Worm (Caenorhabditis elegans) whole organism, young adult: ENCODE data around the gene ints-5.

Experiments used
- F33H1.4 ChIP-seq: fragments of 200-800 bp; sonication (Bioruptor generic); IDR thresholded peaks from 2 replicates; pipeline ENCODE4 v1.3.6; 2022; ENCODE audit warnings: missing genetic modification reagents, missing genetic modification characterization, missing compliant biosample characterization
- athp-1 ChIP-seq: sonication (generic microtip); optimal IDR thresholded peaks from 2 replicates; lab custom pipeline; 2017; ENCODE audit warnings: mild to moderate bottlenecking, missing genetic modification characterization, missing compliant biosample characterization
- attf-6 ChIP-seq: fragments of 200-800 bp; sonication (Bioruptor generic); IDR thresholded peaks from 2 replicates; pipeline ENCODE4 v1.3.6; 2022; ENCODE audit warnings: missing genetic modification reagents, missing genetic modification characterization, missing compliant biosample characterization
- ceh-79 ChIP-seq: sonication (generic microtip); optimal IDR thresholded peaks from 2 replicates; lab custom pipeline; 2017; ENCODE audit warnings: mild to moderate bottlenecking, missing genetic modification characterization, missing compliant biosample characterization
- dox-1 ChIP-seq: fragments of 200-800 bp; sonication (Bioruptor generic); IDR thresholded peaks from 2 replicates; pipeline ENCODE4 v1.3.6; 2022; ENCODE audit warnings: missing genetic modification reagents, missing genetic modification characterization, missing compliant biosample characterization
- madf-3 ChIP-seq: fragments of 200-800 bp; sonication (Bioruptor generic); IDR thresholded peaks from 2 replicates; pipeline ENCODE4 v1.3.6; 2022; ENCODE audit warnings: missing genetic modification reagents, missing genetic modification characterization, missing compliant biosample characterization
- snpc-4 ChIP-seq, 5 experiments: fragments of 150-350 bp in 1 of 5; sonication (generic microtip) in 4 of 5; optimal IDR thresholded peaks; 2 replicates each; lab custom pipeline; 2014 to 2018; ENCODE audit warnings: missing genetic modification characterization in 5 of 5, missing biosample characterization in 3 of 5, antibody characterized with exemption in 2 of 5, mild to moderate bottlenecking in 2 of 5, missing compliant biosample characterization in 2 of 5, missing genotype in 2 of 5, moderate library complexity in 2 of 5, missing genetic modification reagents in 1 of 5
- tbx-9 ChIP-seq: sonication (generic microtip); optimal IDR thresholded peaks from 2 replicates; lab custom pipeline; 2016; ENCODE audit warnings: borderline replicate concordance, missing genetic modification characterization, inconsistent platforms, missing compliant biosample characterization
- unc-130 ChIP-seq: sonication (generic microtip); optimal IDR thresholded peaks from 2 replicates; lab custom pipeline; 2016; ENCODE audit warnings: missing genetic modification reagents, missing genetic modification characterization, missing compliant biosample characterization

DNA sequence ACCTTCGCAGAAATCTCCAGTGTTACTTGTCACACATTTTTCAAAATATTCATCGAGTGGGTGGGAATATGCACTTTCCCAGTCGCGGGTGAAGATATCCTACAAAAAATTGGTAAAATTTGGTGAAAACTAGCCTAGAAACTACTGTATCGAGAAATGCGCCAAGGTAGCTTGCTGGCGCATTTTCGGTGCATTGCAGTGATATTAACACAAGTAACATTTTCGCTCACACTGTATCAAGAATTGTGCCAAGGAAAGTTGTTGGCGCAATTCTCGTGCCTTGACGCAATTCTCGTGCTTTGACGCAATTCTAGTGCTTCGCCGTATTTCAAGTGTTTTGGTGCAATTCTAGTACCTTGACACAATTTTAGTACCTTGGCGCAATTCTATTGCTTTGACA, 39.4 kb downstream of the ints-5 start:
- peak; percentile 34; the same call in 1 of the 2 replicates for TF ChIP-seq dox-1 (GFP tag; lab: Robert Waterston, UW)
- no peak for TF ChIP-seq athp-1 (tag; lab: Kevin White, UChicago)
- TF ChIP-seq ceh-79 = no peak
- no peak for TF ChIP-seq unc-130 (GFP tag; lab: Kevin White, UChicago)
- TF ChIP-seq snpc-4 (GFP tag; optimal IDR thresholded peaks at IDR 0.05; lab: Kevin White, UChicago) = no peak
- TF ChIP-seq snpc-4 (tag; optimal IDR thresholded peaks at IDR 0.05; lab: Kevin White, UChicago) = peak in 1 of 4 experiments; percentile 17
- TF ChIP-seq F33H1.4 (GFP tag; lab: Robert Waterston, UW) = no peak
- no peak for TF ChIP-seq tbx-9 (tag; lab: Kevin White, UChicago)
- no peak for TF ChIP-seq madf-3
- TF ChIP-seq attf-6 (GFP tag; lab: Robert Waterston, UW) = no peak
